Fruit fly (Drosophila melanogaster) whole organism, prepupa: ENCODE measurements around the gene Phs.

Experiments used
- Blimp-1 ChIP-seq: fragments of 200-800 bp; sonication (Bioruptor generic); optimal IDR thresholded peaks from 3 replicates; lab custom pipeline; 2017; ENCODE audit warnings: missing biosample characterization, missing genetic modification characterization, mild to moderate bottlenecking, moderate library complexity, missing genetic modification reagents
- CG11294 ChIP-seq: fragments of 200-800 bp; sonication (Bioruptor generic); IDR thresholded peaks from 2 replicates; pipeline ENCODE4 v1.3.6; 2022; ENCODE audit warnings: missing biosample characterization, missing genetic modification characterization
- CG11762 ChIP-seq: fragments of 200-800 bp; sonication (Bioruptor generic); optimal IDR thresholded peaks from 3 replicates; lab custom pipeline; 2016; ENCODE audit warnings: missing biosample characterization, missing genetic modification characterization; ENCODE audit not compliant: insufficient read depth
- CG11902 ChIP-seq: fragments of 200-800 bp; sonication (Bioruptor generic); optimal IDR thresholded peaks from 3 replicates; lab custom pipeline; 2016; ENCODE audit warnings: missing biosample characterization, missing genetic modification characterization
- CG1621 ChIP-seq: fragments of 200-800 bp; sonication (Bioruptor generic); optimal IDR thresholded peaks from 3 replicates; lab custom pipeline; 2018; ENCODE audit warnings: missing biosample characterization, mild to moderate bottlenecking, missing genetic modification characterization
- CG31627 ChIP-seq: fragments of 200-800 bp; sonication (Bioruptor generic); optimal IDR thresholded peaks from 3 replicates; lab custom pipeline; 2016; ENCODE audit warnings: missing biosample characterization, missing genetic modification characterization
- CG32006 ChIP-seq: fragments of 200-800 bp; sonication (Bioruptor generic); optimal IDR thresholded peaks from 3 replicates; lab custom pipeline; 2017; ENCODE audit warnings: missing biosample characterization, mild to moderate bottlenecking, missing genetic modification characterization
- CG3919 ChIP-seq: fragments of 200-800 bp; sonication (Bioruptor generic); optimal IDR thresholded peaks from 3 replicates; lab custom pipeline; 2016; ENCODE audit warnings: missing biosample characterization, missing genetic modification characterization
- CG6276 ChIP-seq: fragments of 200-800 bp; sonication (Bioruptor generic); optimal IDR thresholded peaks from 2 replicates; lab custom pipeline; 2017; ENCODE audit warnings: missing biosample characterization, mild to moderate bottlenecking, missing genetic modification characterization
- CG6808 ChIP-seq: fragments of 200-800 bp; sonication (Bioruptor generic); optimal IDR thresholded peaks from 3 replicates; lab custom pipeline; 2017; ENCODE audit warnings: missing biosample characterization, missing genetic modification characterization, mild to moderate bottlenecking, moderate library complexity, missing genetic modification reagents
- CG6854 ChIP-seq: fragments of 200-800 bp; sonication (Bioruptor generic); optimal IDR thresholded peaks from 2 replicates; lab custom pipeline; 2017; ENCODE audit warnings: missing biosample characterization, mild to moderate bottlenecking, missing genetic modification characterization
- CG7368 ChIP-seq: fragments of 200-800 bp; sonication (Bioruptor generic); optimal IDR thresholded peaks from 3 replicates; lab custom pipeline; 2016; ENCODE audit warnings: missing biosample characterization, missing genetic modification characterization
- CG8319 ChIP-seq: fragments of 200-800 bp; sonication (Bioruptor generic); optimal IDR thresholded peaks from 3 replicates; lab custom pipeline; 2016; ENCODE audit warnings: missing biosample characterization, missing genetic modification characterization
- CG8632 ChIP-seq: fragments of 200-800 bp; sonication (Bioruptor generic); optimal IDR thresholded peaks from 3 replicates; lab custom pipeline; 2016; ENCODE audit warnings: missing biosample characterization, missing genetic modification characterization
- CG9139 ChIP-seq: fragments of 200-800 bp; sonication (Bioruptor generic); optimal IDR thresholded peaks from 3 replicates; lab custom pipeline; 2017; ENCODE audit warnings: missing biosample characterization, mild to moderate bottlenecking, missing genetic modification characterization
- Ets21C ChIP-seq: fragments of 200-800 bp; sonication (Bioruptor generic); optimal IDR thresholded peaks from 3 replicates; lab custom pipeline; 2016; ENCODE audit warnings: missing biosample characterization, missing genetic modification characterization
- Ets96B ChIP-seq: fragments of 200-800 bp; optimal IDR thresholded peaks from 2 replicates; lab custom pipeline; 2019; ENCODE audit warnings: missing biosample characterization, mild to moderate bottlenecking, missing genetic modification characterization, moderate library complexity
- Gug ChIP-seq: fragments of 200-800 bp; sonication (Bioruptor generic); IDR thresholded peaks from 2 replicates; pipeline ENCODE4 v1.3.6; 2022; ENCODE audit warnings: missing biosample characterization, missing genetic modification characterization
- Hr38 ChIP-seq: sonication (Bioruptor generic); optimal IDR thresholded peaks from 2 replicates; lab custom pipeline; 2016; ENCODE audit warnings: missing biosample characterization, missing genetic modification characterization
- Hr39 ChIP-seq: fragments of 200-800 bp; sonication (Bioruptor generic); optimal IDR thresholded peaks from 2 replicates; lab custom pipeline; 2016; ENCODE audit warnings: missing biosample characterization, missing genetic modification characterization
- Hr4 ChIP-seq: fragments of 200-800 bp; sonication (Bioruptor generic); optimal IDR thresholded peaks from 3 replicates; lab custom pipeline; 2016; ENCODE audit warnings: missing biosample characterization, missing genetic modification characterization
- Lpt ChIP-seq: fragments of 200-800 bp; sonication (Bioruptor generic); optimal IDR thresholded peaks from 3 replicates; lab custom pipeline; 2016; ENCODE audit warnings: missing biosample characterization, missing genetic modification characterization
- Met ChIP-seq: fragments of 200-800 bp; sonication (Bioruptor generic); optimal IDR thresholded peaks from 3 replicates; lab custom pipeline; 2016; ENCODE audit warnings: missing biosample characterization, missing genetic modification characterization
- Sox102F ChIP-seq: fragments of 200-800 bp; sonication (Bioruptor generic); optimal IDR thresholded peaks from 2 replicates; lab custom pipeline; 2016; ENCODE audit warnings: missing biosample characterization, mild to moderate bottlenecking, missing genetic modification characterization
- Sox14 ChIP-seq: fragments of 200-800 bp; sonication (Bioruptor generic); optimal IDR thresholded peaks from 3 replicates; lab custom pipeline; 2016; ENCODE audit warnings: missing biosample characterization, missing genetic modification characterization
- Sox15 ChIP-seq: fragments of 200-800 bp; sonication (Bioruptor generic); optimal IDR thresholded peaks from 3 replicates; lab custom pipeline; 2016; ENCODE audit warnings: missing biosample characterization, missing genetic modification characterization
- acj6 ChIP-seq: fragments of 200-800 bp; sonication (Bioruptor generic); optimal IDR thresholded peaks from 3 replicates; lab custom pipeline; 2016; ENCODE audit warnings: missing biosample characterization, missing genetic modification characterization
- cyc ChIP-seq: fragments of 200-800 bp; sonication (Bioruptor generic); optimal IDR thresholded peaks from 3 replicates; lab custom pipeline; 2016; ENCODE audit warnings: missing biosample characterization, missing genetic modification characterization
- eg ChIP-seq: fragments of 200-800 bp; sonication (Bioruptor generic); IDR thresholded peaks from 3 replicates; pipeline ENCODE4 v1.3.6; 2022; ENCODE audit warnings: missing biosample characterization, missing genetic modification characterization
- esn ChIP-seq: fragments of 200-800 bp; sonication (Bioruptor generic); optimal IDR thresholded peaks from 2 replicates; lab custom pipeline; 2016; ENCODE audit warnings: missing biosample characterization, mild to moderate bottlenecking, missing genetic modification characterization, moderate library complexity
- fd59A ChIP-seq: fragments of 200-800 bp; sonication (Bioruptor generic); optimal IDR thresholded peaks from 2 replicates; lab custom pipeline; 2017; ENCODE audit warnings: missing biosample characterization, mild to moderate bottlenecking, missing genetic modification characterization, missing genetic modification reagents
- fd85E ChIP-seq: fragments of 200-800 bp; sonication (Bioruptor generic); optimal IDR thresholded peaks from 3 replicates; lab custom pipeline; 2016; ENCODE audit warnings: missing biosample characterization, missing genetic modification characterization
- fkh ChIP-seq: fragments of 200-800 bp; sonication (Bioruptor generic); optimal IDR thresholded peaks from 3 replicates; lab custom pipeline; 2017; ENCODE audit warnings: missing biosample characterization, mild to moderate bottlenecking, missing genetic modification characterization, moderate library complexity
- net ChIP-seq: fragments of 200-800 bp; sonication (Bioruptor generic); optimal IDR thresholded peaks from 3 replicates; lab custom pipeline; 2016; ENCODE audit warnings: missing biosample characterization, missing genetic modification characterization
- pdm3 ChIP-seq: fragments of 200-800 bp; sonication (Bioruptor generic); optimal IDR thresholded peaks from 3 replicates; lab custom pipeline; 2016; ENCODE audit warnings: missing biosample characterization, missing genetic modification characterization
- svp ChIP-seq: fragments of 200-800 bp; sonication (Bioruptor generic); peaks from one replicate; lab custom pipeline; 2016; ENCODE audit warnings: missing biosample characterization, missing genetic modification characterization
- topi ChIP-seq: fragments of 200-800 bp; sonication (Bioruptor generic); optimal IDR thresholded peaks from 3 replicates; lab custom pipeline; 2016; ENCODE audit warnings: missing biosample characterization, missing genetic modification characterization

Phs gene

dm6 chr3L:15657290-15657689 is 37.6 kb downstream of the Phs start, which contains the start of the genes Eig71Ef and Eig71Eg:
Gene Eig71Ef, minus strand, starts transcription at chr3L:15657390.
Gene Eig71Eg, plus strand, starts transcription at chr3L:15657628.
- TF ChIP-seq eg (GFP tag; lab: Robert Waterston, UW) (no peak), CG31627 (GFP tag; lab: Kevin White, UChicago) (no peak), CG6808 (GFP tag; lab: Kevin White, UChicago) (no peak), Gug (GFP tag; lab: Robert Waterston, UW) (no peak), Met (GFP tag; lab: Kevin White, UChicago) (no peak), esn (GFP tag; lab: Kevin White, UChicago) (no peak)
- TF ChIP-seq, all 60 proteins: peak for 0

DNA sequence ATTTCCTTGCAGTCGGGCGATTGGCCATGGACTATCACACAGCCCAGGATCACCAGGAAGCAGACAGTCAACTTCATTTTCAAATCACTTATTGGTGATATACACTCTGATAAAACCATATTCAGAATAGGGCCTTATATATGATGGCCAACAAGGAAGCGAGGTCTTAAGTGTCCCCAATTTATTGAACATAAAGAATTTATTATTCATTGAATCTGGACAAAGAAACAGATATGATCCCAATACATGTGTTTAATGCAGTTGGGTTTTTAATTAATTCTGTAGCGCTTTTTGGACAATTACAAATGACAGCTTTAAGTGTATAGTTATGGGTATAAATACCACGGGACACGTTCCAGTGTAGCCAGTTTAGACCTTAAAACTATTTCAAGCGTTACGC is 39.6 kb downstream of the Phs start, which contains the start of the genes Eig71Eh and Eig71Ei:
TSS of gene Eig71Eh (minus strand) at position 101 of the 400 bp plus-strand sequence.
TSS of gene Eig71Ei (plus strand) at position 367 of the 400 bp plus-strand sequence.
- TF ChIP-seq CG1621 (tag; lab: Kevin White, UChicago): no peak
- TF ChIP-seq Hr39 (GFP tag; lab: Kevin White, UChicago): no peak
- no peak for TF ChIP-seq Sox14 (GFP tag; lab: Kevin White, UChicago)
- TF ChIP-seq Sox15 (GFP tag; lab: Kevin White, UChicago): no peak

dm6 chr3L:15660915-15661314 is 41.2 kb downstream of the Phs start, which contains the start of the genes Eig71Ej and Eig71Ek:
Gene Eig71Ej, minus strand, starts transcription at chr3L:15661015.
Gene Eig71Ek, plus strand, starts transcription at chr3L:15661248.
- TF ChIP-seq Blimp-1: no peak
- no peak for TF ChIP-seq CG32006
- TF ChIP-seq Hr38 (GFP tag; lab: Kevin White, UChicago): no peak
- no peak for TF ChIP-seq CG6854 (GFP tag; lab: Kevin White, UChicago)
- no peak for TF ChIP-seq CG9139
- no peak for TF ChIP-seq CG11762 (GFP tag; lab: Kevin White, UChicago)
- no peak for TF ChIP-seq Hr39 (GFP tag; lab: Kevin White, UChicago)
- no peak for TF ChIP-seq Lpt (GFP tag; lab: Kevin White, UChicago)
- TF ChIP-seq fd85E (GFP tag; lab: Kevin White, UChicago): no peak
- no peak for TF ChIP-seq CG3919
- TF ChIP-seq CG8632 (GFP tag; lab: Kevin White, UChicago): no peak
- TF ChIP-seq, all 60 proteins: peak for 0

- TF ChIP-seq Sox102F (GFP tag; lab: Kevin White, UChicago): no peak
- no peak for TF ChIP-seq CG3919
- no peak for TF ChIP-seq CG6276 (GFP tag; lab: Kevin White, UChicago)
These were observed 41.9 kb downstream of the Phs start, which contains the start of gene CG43082 for dm6 chr3L:15661567-15661966. Gene CG43082, plus strand, starts transcription at chr3L:15661867.

DNA sequence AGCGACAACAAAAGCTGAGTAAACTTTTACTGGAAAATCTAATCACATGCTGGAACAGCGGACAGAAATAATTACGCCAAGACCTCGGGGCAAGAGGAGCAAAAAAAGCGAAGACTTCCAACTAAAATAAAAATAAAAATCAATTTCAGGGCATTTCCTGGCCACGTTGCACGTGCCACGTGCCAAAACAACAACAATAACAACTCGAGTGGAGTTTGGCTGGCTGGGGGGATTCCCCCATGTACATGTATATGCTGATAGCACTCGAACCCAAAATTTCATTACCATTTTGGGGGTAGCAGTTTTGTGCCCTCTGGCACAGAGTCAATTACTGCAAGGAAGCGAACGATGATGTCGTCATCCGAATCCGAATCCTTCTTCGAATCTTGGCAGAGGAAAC is 42.8 kb downstream of the Phs start:
- TF ChIP-seq cyc (GFP tag; lab: Kevin White, UChicago) (no peak), Hr4 (GFP tag; lab: Kevin White, UChicago) (no peak), CG7368 (GFP tag; lab: Kevin White, UChicago) (no peak), Gug (GFP tag; lab: Robert Waterston, UW) (no peak), pdm3 (GFP tag; lab: Kevin White, UChicago) (no peak), CG11762 (GFP tag; lab: Kevin White, UChicago) (no peak), fd59A (GFP tag; lab: Kevin White, UChicago) (no peak)

DNA sequence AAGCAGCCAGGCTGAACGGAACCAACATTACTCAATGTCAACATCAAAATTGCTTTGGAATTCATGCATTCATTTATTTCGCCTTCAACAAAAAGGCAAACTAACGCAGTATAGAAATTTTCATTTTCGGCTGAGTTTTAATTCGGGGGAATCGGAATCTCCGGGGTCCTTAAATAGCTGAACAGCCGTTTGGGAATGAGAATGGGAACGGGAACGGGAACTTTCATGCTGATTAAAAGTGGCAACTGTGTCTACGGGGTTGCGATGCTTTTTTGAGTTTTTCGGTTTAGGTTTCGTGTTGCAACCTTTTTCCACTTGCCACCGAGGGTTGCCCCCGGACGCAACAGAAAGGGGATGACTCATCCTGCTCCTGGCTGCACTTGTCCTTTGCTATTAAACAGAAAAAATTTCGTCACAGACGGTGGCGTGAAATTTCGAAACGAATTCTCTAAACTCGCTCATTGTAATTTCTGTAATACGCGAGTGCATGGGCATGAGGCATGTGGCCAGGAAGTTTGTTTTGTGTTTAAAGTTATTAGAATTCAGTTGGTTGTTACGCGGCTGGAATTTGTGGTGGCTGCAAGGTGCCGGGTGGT is 44.6 kb downstream of the Phs start:
- TF ChIP-seq CG8319 (GFP tag; lab: Kevin White, UChicago): no peak
- TF ChIP-seq Ets21C (GFP tag; lab: Kevin White, UChicago): no peak
- no peak for TF ChIP-seq Met (GFP tag; lab: Kevin White, UChicago)
- TF ChIP-seq Sox14 (GFP tag; lab: Kevin White, UChicago): no peak
- no peak for TF ChIP-seq net (GFP tag; lab: Kevin White, UChicago)
- no peak for TF ChIP-seq CG7368 (GFP tag; lab: Kevin White, UChicago)
- no peak for TF ChIP-seq acj6 (GFP tag; lab: Kevin White, UChicago)
- TF ChIP-seq Ets96B (tag; lab: Kevin White, UChicago): no peak
- no peak for TF ChIP-seq fkh (GFP tag; lab: Kevin White, UChicago)
- no peak for TF ChIP-seq Sox15 (GFP tag; lab: Kevin White, UChicago)
- no peak for TF ChIP-seq CG11294 (GFP tag; lab: Robert Waterston, UW)
- no peak for TF ChIP-seq svp (GFP tag; lab: Kevin White, UChicago)
- no peak for TF ChIP-seq CG1621 (tag; lab: Kevin White, UChicago)
- no peak for TF ChIP-seq topi
- TF ChIP-seq CG11902: no peak
- TF ChIP-seq CG31627 (GFP tag; lab: Kevin White, UChicago): no peak
- no peak for TF ChIP-seq esn (GFP tag; lab: Kevin White, UChicago)
